Worm (Caenorhabditis elegans) whole organism, young adult: ENCODE data around the gene fip-5.

Experiments
- B0035.1 ChIP-seq: sonication (generic microtip); optimal IDR thresholded peaks from 2 replicates; lab custom pipeline; 2016; ENCODE audit warnings: missing genetic modification characterization, mild to moderate bottlenecking, missing compliant biosample characterization, missing genotype, missing genetic modification reagents
- D2030.7 ChIP-seq: fragments of 200-800 bp; sonication (Bioruptor generic); IDR thresholded peaks from 2 replicates; pipeline ENCODE4 v1.3.6; 2022; ENCODE audit warnings: missing genetic modification reagents, missing genetic modification characterization, missing compliant biosample characterization
- F10E7.11 ChIP-seq: sonication (generic microtip); optimal IDR thresholded peaks from 2 replicates; lab custom pipeline; 2017; ENCODE audit warnings: mild to moderate bottlenecking, missing genetic modification characterization, moderate library complexity, missing compliant biosample characterization
- F23B12.7 ChIP-seq: sonication (generic microtip); optimal IDR thresholded peaks from 2 replicates; lab custom pipeline; 2017; ENCODE audit warnings: missing genetic modification characterization, mild to moderate bottlenecking, missing compliant biosample characterization, antibody characterized with exemption, moderate library complexity; ENCODE audit not compliant: insufficient read depth
- F37B4.10 ChIP-seq: fragments of 200-800 bp; sonication (Bioruptor generic); IDR thresholded peaks from 2 replicates; pipeline ENCODE4 v1.3.6; 2022; ENCODE audit warnings: missing genetic modification characterization, missing compliant biosample characterization
- F52B5.7 ChIP-seq: sonication (generic microtip); optimal IDR thresholded peaks from 2 replicates; lab custom pipeline; 2016; ENCODE audit warnings: mild to moderate bottlenecking, missing genetic modification characterization, missing compliant biosample characterization
- F57A8.1 ChIP-seq: fragments of 200-800 bp; sonication (Bioruptor generic); optimal IDR thresholded peaks from 2 replicates; lab custom pipeline; 2018; ENCODE audit warnings: mild to moderate bottlenecking, missing genetic modification characterization, moderate library complexity, missing compliant biosample characterization
- F57C9.4 ChIP-seq: sonication (generic microtip); optimal IDR thresholded peaks from 2 replicates; lab custom pipeline; 2017; ENCODE audit warnings: mild to moderate bottlenecking, missing genetic modification characterization, missing compliant biosample characterization
- K11D2.4 ChIP-seq: fragments of 200-800 bp; sonication (Bioruptor generic); IDR thresholded peaks from 2 replicates; pipeline ENCODE4 v1.3.6; 2022; ENCODE audit warnings: missing genetic modification reagents, missing genetic modification characterization, missing compliant biosample characterization
- K12H6.12 ChIP-seq: fragments of 200-800 bp; sonication (Bioruptor generic); optimal IDR thresholded peaks from 2 replicates; lab custom pipeline; 2018; ENCODE audit warnings: mild to moderate bottlenecking, missing genetic modification characterization, missing compliant biosample characterization
- T26A5.8 ChIP-seq: sonication (generic microtip); optimal IDR thresholded peaks from 2 replicates; lab custom pipeline; 2016; ENCODE audit warnings: missing genetic modification characterization, missing compliant biosample characterization
- Y53F4B.3 ChIP-seq: fragments of 200-800 bp; sonication (Bioruptor generic); IDR thresholded peaks from 2 replicates; pipeline ENCODE4 v1.3.6; 2022; ENCODE audit warnings: missing genetic modification reagents, missing genetic modification characterization, missing compliant biosample characterization
- Y67H2A.10 ChIP-seq: fragments of 200-800 bp; sonication (Bioruptor generic); conservative IDR thresholded peaks from 2 replicates; pipeline ENCODE4 v1.3.6; 2022; ENCODE audit warnings: missing genetic modification reagents, missing genetic modification characterization, missing compliant biosample characterization
- Y79H2A.3 ChIP-seq: fragments of 200-800 bp; sonication (Bioruptor generic); conservative IDR thresholded peaks from 2 replicates; pipeline ENCODE4 v1.3.6; 2022; ENCODE audit warnings: missing genetic modification reagents, missing genetic modification characterization, missing compliant biosample characterization
- aptf-2 ChIP-seq: fragments of 200-800 bp; sonication (Bioruptor generic); conservative IDR thresholded peaks from 2 replicates; pipeline ENCODE4 v1.3.6; 2022; ENCODE audit warnings: missing genetic modification reagents, missing genetic modification characterization, missing compliant biosample characterization
- aptf-3 ChIP-seq: fragments of 200-800 bp; sonication (Bioruptor generic); IDR thresholded peaks from 2 replicates; pipeline ENCODE4 v1.3.6; 2022; ENCODE audit warnings: missing genetic modification characterization, missing compliant biosample characterization
- atf-7 ChIP-seq: sonication (generic microtip); optimal IDR thresholded peaks from 2 replicates; lab custom pipeline; 2017; ENCODE audit warnings: mild to moderate bottlenecking, missing genetic modification characterization, missing compliant biosample characterization
- attf-3 ChIP-seq: fragments of 200-800 bp; sonication (Bioruptor generic); conservative IDR thresholded peaks from 2 replicates; pipeline ENCODE4 v1.3.6; 2022; ENCODE audit warnings: missing genetic modification reagents, missing genetic modification characterization, missing compliant biosample characterization
- attf-6 ChIP-seq: fragments of 200-800 bp; sonication (Bioruptor generic); IDR thresholded peaks from 2 replicates; pipeline ENCODE4 v1.3.6; 2022; ENCODE audit warnings: missing genetic modification reagents, missing genetic modification characterization, missing compliant biosample characterization
- cebp-2 ChIP-seq: fragments of 200-800 bp; sonication (Bioruptor generic); IDR thresholded peaks from 2 replicates; pipeline ENCODE4 v1.3.6; 2022; ENCODE audit warnings: missing genetic modification characterization, missing compliant biosample characterization
- ceh-100 ChIP-seq: fragments of 200-800 bp; sonication (Bioruptor generic); IDR thresholded peaks from 2 replicates; pipeline ENCODE4 v1.3.6; 2022; ENCODE audit warnings: missing genetic modification reagents, missing genetic modification characterization, missing compliant biosample characterization
- ceh-58 ChIP-seq: fragments of 200-800 bp; sonication (Bioruptor generic); IDR thresholded peaks from 2 replicates; pipeline ENCODE4 v1.3.6; 2022; ENCODE audit warnings: missing genetic modification characterization, missing compliant biosample characterization
- chd-7 ChIP-seq: sonication (generic microtip); optimal IDR thresholded peaks from 2 replicates; lab custom pipeline; 2016; ENCODE audit warnings: mild to moderate bottlenecking, missing genetic modification characterization, moderate library complexity, missing compliant biosample characterization
- egl-44 ChIP-seq: fragments of 200-800 bp; sonication (Bioruptor generic); IDR thresholded peaks from 2 replicates; pipeline ENCODE4 v1.3.6; 2022; ENCODE audit warnings: missing genetic modification reagents, missing genetic modification characterization, missing compliant biosample characterization
- egrh-3 ChIP-seq: fragments of 200-800 bp; sonication (Bioruptor generic); IDR thresholded peaks from 2 replicates; pipeline ENCODE4 v1.3.6; 2022; ENCODE audit warnings: missing genetic modification reagents, missing genetic modification characterization, missing compliant biosample characterization
- ets-4 ChIP-seq: fragments of 200-800 bp; sonication (Bioruptor generic); optimal IDR thresholded peaks from 2 replicates; lab custom pipeline; 2018; ENCODE audit warnings: mild to moderate bottlenecking, missing genetic modification characterization, missing compliant biosample characterization
- him-1 ChIP-seq: sonication (generic microtip); optimal IDR thresholded peaks from 2 replicates; lab custom pipeline; 2016; ENCODE audit warnings: missing genotype, missing genetic modification reagents, missing genetic modification characterization, missing compliant biosample characterization
- hmg-1.2 ChIP-seq: fragments of 200-800 bp; sonication (Bioruptor generic); IDR thresholded peaks from 2 replicates; pipeline ENCODE4 v1.3.6; 2022; ENCODE audit warnings: missing genetic modification reagents, missing genetic modification characterization, missing compliant biosample characterization
- hrde-1 ChIP-seq: sonication (generic microtip); optimal IDR thresholded peaks from 2 replicates; lab custom pipeline; 2016; ENCODE audit warnings: missing genetic modification characterization, mild to moderate bottlenecking, missing compliant biosample characterization, moderate library complexity, missing genotype, missing genetic modification reagents, borderline replicate concordance
- lag-1 ChIP-seq: fragments of 200-800 bp; sonication (Bioruptor generic); IDR thresholded peaks from 2 replicates; pipeline ENCODE4 v1.3.6; 2022; ENCODE audit warnings: missing genetic modification reagents, missing genetic modification characterization, missing compliant biosample characterization
- lin-40 ChIP-seq: sonication (generic microtip); optimal IDR thresholded peaks from 2 replicates; lab custom pipeline; 2016; ENCODE audit warnings: missing genetic modification characterization, mild to moderate bottlenecking, missing compliant biosample characterization, missing genotype, missing genetic modification reagents
- mxl-1 ChIP-seq: sonication (generic microtip); optimal IDR thresholded peaks from 2 replicates; lab custom pipeline; 2016; ENCODE audit warnings: missing genetic modification characterization, missing compliant biosample characterization
- nfya-2 ChIP-seq: fragments of 200-800 bp; sonication (Bioruptor generic); IDR thresholded peaks from 2 replicates; pipeline ENCODE4 v1.3.6; 2022; ENCODE audit warnings: missing genetic modification reagents, missing genetic modification characterization, missing compliant biosample characterization
- nhr-120 ChIP-seq: fragments of 200-800 bp; sonication (Bioruptor generic); IDR thresholded peaks from 2 replicates; pipeline ENCODE4 v1.3.6; 2022; ENCODE audit warnings: missing genetic modification characterization, missing compliant biosample characterization
- nhr-80 ChIP-seq: sonication (generic microtip); optimal IDR thresholded peaks from 2 replicates; lab custom pipeline; 2016; ENCODE audit warnings: missing genetic modification characterization, missing compliant biosample characterization
- sea-2 ChIP-seq: fragments of 200-800 bp; sonication (Bioruptor generic); IDR thresholded peaks from 2 replicates; pipeline ENCODE4 v1.3.6; 2022; ENCODE audit warnings: missing genetic modification characterization, missing compliant biosample characterization
- snpc-1.3 ChIP-seq: sonication (generic microtip); optimal IDR thresholded peaks from 2 replicates; lab custom pipeline; 2017; ENCODE audit warnings: missing genetic modification characterization, mild to moderate bottlenecking, missing compliant biosample characterization, antibody characterized with exemption, moderate library complexity, missing genotype, missing genetic modification reagents; ENCODE audit not compliant: insufficient read depth
- tbp1 ChIP-seq: fragments of 200-800 bp; sonication (Bioruptor generic); optimal IDR thresholded peaks from 2 replicates; lab custom pipeline; 2018; ENCODE audit warnings: mild to moderate bottlenecking, missing genetic modification characterization, missing compliant biosample characterization
- tbx-9 ChIP-seq: sonication (generic microtip); optimal IDR thresholded peaks from 2 replicates; lab custom pipeline; 2016; ENCODE audit warnings: borderline replicate concordance, missing genetic modification characterization, inconsistent platforms, missing compliant biosample characterization
- xnd-1 ChIP-seq: sonication (generic microtip); optimal IDR thresholded peaks from 2 replicates; lab custom pipeline; 2016; ENCODE audit warnings: missing genotype, missing genetic modification reagents, missing genetic modification characterization, missing compliant biosample characterization
- zfh-2 ChIP-seq: fragments of 200-800 bp; sonication (Bioruptor generic); conservative IDR thresholded peaks from 2 replicates; pipeline ENCODE4 v1.3.6; 2022; ENCODE audit warnings: missing genetic modification reagents, missing genetic modification characterization, missing compliant biosample characterization
- ztf-22 ChIP-seq: fragments of 200-800 bp; sonication (Bioruptor generic); optimal IDR thresholded peaks from 2 replicates; lab custom pipeline; 2018; ENCODE audit warnings: mild to moderate bottlenecking, missing genetic modification characterization, moderate library complexity, missing compliant biosample characterization

Gene fip-5

DNA sequence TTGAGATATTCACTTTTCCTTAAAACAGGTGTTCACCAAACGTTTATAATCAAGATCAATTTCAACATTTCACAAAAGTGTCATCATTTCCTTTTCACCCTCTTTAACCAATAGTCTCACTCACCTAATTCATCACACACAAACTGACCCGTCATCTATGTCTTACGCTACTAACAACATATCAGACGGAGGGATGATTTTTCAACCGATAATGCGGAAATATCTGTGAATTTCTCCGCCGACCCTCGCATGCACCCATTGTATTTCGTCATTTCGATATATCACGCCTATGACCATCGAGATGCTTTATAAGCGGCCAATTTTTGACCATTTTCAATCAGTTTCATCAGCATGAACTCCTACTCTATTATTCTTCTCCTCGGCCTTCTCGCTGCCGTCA is 1.6 kb downstream of the fip-5 start, which contains the start of gene fipr-21:
fipr-21 (plus strand) TSS at position 352 of the 400 bp plus-strand sequence.
- TF ChIP-seq chd-7 (tag; lab: Kevin White, UChicago) (peak; percentile 22), F23B12.7 (tag; lab: Kevin White, UChicago) (no peak)

DNA sequence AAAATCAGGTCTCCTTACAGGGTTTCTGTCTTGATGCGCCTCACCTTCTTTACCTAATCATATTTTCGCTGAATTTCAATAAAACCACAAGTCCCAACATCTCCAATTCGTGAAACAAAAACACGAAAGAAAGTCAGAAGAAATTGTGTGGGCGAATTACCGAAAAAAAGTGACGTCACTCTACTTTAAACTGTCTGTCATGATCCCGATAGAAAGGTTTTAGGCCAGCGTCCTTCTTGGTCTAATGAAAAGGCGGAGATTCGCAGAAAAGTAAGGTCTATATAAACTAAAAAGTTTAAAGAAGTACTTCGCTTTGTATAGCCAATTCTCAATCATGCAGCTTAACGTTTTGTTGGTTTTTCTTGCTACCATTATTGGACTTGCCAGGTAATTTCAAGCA is 3.7 kb downstream of the fip-5 start, which contains the start of gene cnc-8:
cnc-8 (plus strand) TSS at position 307 of the 400 bp plus-strand sequence.
- TF ChIP-seq atf-7 (tag; lab: Kevin White, UChicago) (peak; percentile 70), nfya-2 (GFP tag; lab: Robert Waterston, UW) (no peak), ets-4 (no peak), tbp1 (no peak)

ce11 chrX:10306923-10307322 is 4.4 kb downstream of the fip-5 start:
- TF ChIP-seq snpc-1.3 = no peak
- no peak for TF ChIP-seq nhr-120 (GFP tag; lab: Robert Waterston, UW)
- no peak for TF ChIP-seq T26A5.8 (tag; lab: Kevin White, UChicago)
- no peak for TF ChIP-seq K12H6.12 (tag; lab: Kevin White, UChicago)
- TF ChIP-seq nfya-2 (GFP tag; lab: Robert Waterston, UW) = no peak
- no peak for TF ChIP-seq lin-40
- no peak for TF ChIP-seq ztf-22
- TF ChIP-seq cebp-2 (GFP tag; lab: Robert Waterston, UW) = no peak
- TF ChIP-seq aptf-2 = no peak
- TF ChIP-seq Y53F4B.3 = no peak
- TF ChIP-seq F57A8.1 (GFP tag; lab: Kevin White, UChicago) = no peak
- TF ChIP-seq attf-6 (GFP tag; lab: Robert Waterston, UW) = no peak
- TF ChIP-seq egrh-3 (GFP tag; lab: Robert Waterston, UW) = no peak
- no peak for TF ChIP-seq F10E7.11 (tag; lab: Kevin White, UChicago)
- TF ChIP-seq lag-1 (GFP tag; lab: Robert Waterston, UW) = no peak
- TF ChIP-seq K11D2.4 = no peak
- no peak for TF ChIP-seq sea-2 (GFP tag; lab: Robert Waterston, UW)
- TF ChIP-seq hrde-1 = no peak
- no peak for TF ChIP-seq nhr-80 (tag; lab: Kevin White, UChicago)

DNA sequence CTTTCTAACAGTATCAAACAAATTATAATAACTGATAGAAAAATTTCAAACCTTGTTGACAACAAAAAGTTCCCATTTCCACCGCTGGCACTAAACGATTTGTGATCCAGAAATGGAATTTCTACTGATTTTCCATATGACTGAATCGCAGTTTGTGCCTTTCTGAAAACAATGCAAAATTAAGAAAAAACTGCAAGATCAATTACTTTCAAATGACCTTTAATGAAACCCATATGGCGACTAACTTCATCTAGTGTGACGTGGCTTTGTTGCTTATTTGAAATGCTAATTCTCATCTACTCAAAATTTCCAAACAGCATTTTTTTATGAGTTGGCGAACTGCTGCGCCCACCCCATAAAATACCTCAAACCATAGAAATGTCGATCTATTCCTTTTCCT is 5.0 kb downstream of the fip-5 start, which contains the start of gene F41E7.7:
F41E7.7 (plus strand) TSS at position 301 of the 400 bp plus-strand sequence.
- no peak for TF ChIP-seq ets-4
- no peak for TF ChIP-seq egrh-3 (GFP tag; lab: Robert Waterston, UW)
- TF ChIP-seq mxl-1 (tag; lab: Kevin White, UChicago) = no peak

DNA sequence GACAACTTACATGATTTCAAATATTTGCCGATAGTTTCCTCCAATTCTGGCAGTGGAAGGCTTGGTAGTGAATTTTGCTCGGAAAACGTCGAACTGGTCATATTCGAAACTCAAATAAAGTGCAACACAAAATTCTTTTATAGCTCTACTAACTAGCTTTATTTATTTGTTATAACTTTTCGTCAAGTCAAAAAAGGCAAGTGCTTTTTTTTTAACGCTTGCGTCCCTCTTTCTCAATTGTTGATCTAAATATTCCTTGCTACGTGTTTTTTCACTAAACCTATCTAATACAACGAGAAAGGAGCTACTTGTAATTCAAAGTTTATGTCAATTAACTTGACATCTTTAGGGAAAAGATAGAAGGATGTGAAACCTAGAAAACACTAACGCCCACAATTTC is 7.8 kb downstream of the fip-5 start, which contains the start of gene F41E7.6:
F41E7.6 (minus strand) TSS at position 101 of the 400 bp plus-strand sequence.
- no peak for TF ChIP-seq D2030.7
- TF ChIP-seq tbx-9 (tag; lab: Kevin White, UChicago) = no peak
- no peak for TF ChIP-seq F57C9.4 (tag; lab: Kevin White, UChicago)
- TF ChIP-seq egl-44 = no peak
- TF ChIP-seq, all 124 proteins: peak for 0

DNA sequence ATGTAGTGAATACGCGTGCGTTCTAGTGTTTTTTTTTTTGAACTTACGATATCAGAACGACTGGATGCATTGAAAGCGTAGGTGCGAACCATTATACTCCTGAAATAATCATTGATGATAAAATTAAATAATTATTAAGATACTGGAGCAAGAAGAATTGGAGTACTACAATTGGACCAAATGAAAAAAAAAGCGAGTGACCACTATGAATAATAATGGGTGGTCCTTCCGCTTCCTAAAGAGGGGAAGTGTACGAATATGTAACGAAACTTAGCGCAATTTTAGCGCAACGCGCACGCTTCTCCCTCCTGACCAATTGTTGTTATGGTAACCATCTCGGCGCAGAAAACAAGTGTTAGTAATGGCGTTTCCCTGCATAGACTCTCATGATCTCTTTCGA is 13.4 kb downstream of the fip-5 start, which contains the start of gene F41E7.9:
F41E7.9 (minus strand) TSS at position 101 of the 400 bp plus-strand sequence.
- no peak for TF ChIP-seq F37B4.10 (GFP tag; lab: Robert Waterston, UW)
- TF ChIP-seq attf-3 (GFP tag; lab: Robert Waterston, UW) = no peak
- TF ChIP-seq hmg-1.2 = no peak
- no peak for TF ChIP-seq chd-7 (tag; lab: Kevin White, UChicago)
- no peak for TF ChIP-seq hrde-1
- no peak for TF ChIP-seq F52B5.7 (tag; lab: Kevin White, UChicago)
- no peak for TF ChIP-seq aptf-3 (GFP tag; lab: Robert Waterston, UW)
- no peak for TF ChIP-seq him-1
- no peak for TF ChIP-seq zfh-2
- no peak for TF ChIP-seq Y79H2A.3 (GFP tag; lab: Robert Waterston, UW)
- TF ChIP-seq ceh-100 (GFP tag; lab: Robert Waterston, UW) = no peak
- TF ChIP-seq B0035.1 (tag; lab: Kevin White, UChicago) = no peak
- no peak for TF ChIP-seq ceh-58 (GFP tag; lab: Robert Waterston, UW)
- no peak for TF ChIP-seq Y67H2A.10 (GFP tag; lab: Robert Waterston, UW)
- TF ChIP-seq xnd-1 = no peak
